Worm (Caenorhabditis elegans): ENCODE results near the gene sek-6.
A peak's percentile ranks its signal among the peaks of the same experiment; 100 is the strongest.

sek-6 gene

ce11 chrX:10060475-10061011, 29.6 kb downstream of the sek-6 start, which contains the start of gene ZC373.3:
TSS of gene ZC373.3 (plus strand) at chrX:10060525.
- TF ChIP-seq hmbx-1 (tag; optimal IDR thresholded peaks at IDR 0.05) (no peak), ets-7 (tag; optimal IDR thresholded peaks at IDR 0.05) (no peak), hmg-4 (GFP tag; optimal IDR thresholded peaks at IDR 0.05) (no peak), B0310.2 (tag; optimal IDR thresholded peaks at IDR 0.05) (no peak), tra-4 (tag; optimal IDR thresholded peaks at IDR 0.05) (no peak), aly-1 (tag; optimal IDR thresholded peaks at IDR 0.05) (no peak), scrt-1 (GFP tag; IDR thresholded peaks at IDR 0.05) (no peak), ama-1 (optimal IDR thresholded peaks at IDR 0.05) (no peak), hnd-1 (tag; optimal IDR thresholded peaks at IDR 0.05) (no peak), F13C5.2 (tag; optimal IDR thresholded peaks at IDR 0.05) (no peak), tbx-37 (GFP tag; conservative IDR thresholded peaks at IDR 0.05) (no peak), pes-1 (GFP tag; IDR thresholded peaks at IDR 0.05) (no peak)

ce11 chrX:10068468-10068867, 37.5 kb downstream of the sek-6 start:
- TF ChIP-seq F13C5.2 (tag; optimal IDR thresholded peaks at IDR 0.05) (no peak), pes-1 (GFP tag; IDR thresholded peaks at IDR 0.05) (no peak), sea-1 (GFP tag; conservative IDR thresholded peaks at IDR 0.05) (no peak), ets-7 (tag; optimal IDR thresholded peaks at IDR 0.05) (no peak), ceh-36 (tag; optimal IDR thresholded peaks at IDR 0.05) (no peak), hmg-4 (GFP tag; optimal IDR thresholded peaks at IDR 0.05) (no peak), tbx-37 (GFP tag; conservative IDR thresholded peaks at IDR 0.05) (no peak), aly-1 (tag; optimal IDR thresholded peaks at IDR 0.05) (no peak), hmbx-1 (tag; optimal IDR thresholded peaks at IDR 0.05) (no peak)

DNA sequence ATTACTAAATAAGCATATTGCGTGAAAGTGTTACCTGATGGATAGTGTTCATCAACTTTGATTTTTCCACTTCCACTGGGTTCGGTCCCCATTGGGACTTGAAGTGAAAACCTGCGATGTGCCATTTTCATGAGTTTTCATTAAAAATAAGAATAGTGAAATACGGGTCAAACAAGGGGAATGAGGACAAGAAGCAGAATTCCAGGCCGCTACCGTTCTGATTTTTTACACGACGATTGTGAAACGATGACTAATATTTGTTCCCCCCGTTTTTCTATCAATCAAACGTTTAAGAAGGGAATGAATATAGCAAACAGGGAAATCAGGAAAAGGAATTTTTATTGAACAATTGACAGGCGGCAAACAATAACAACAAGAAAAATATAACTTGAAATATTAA, 38.7 kb downstream of the sek-6 start, which contains the start of gene mlck-1:
Gene mlck-1 (minus strand): TSS at position 101 of the 400 bp plus-strand sequence.
- no peak for TF ChIP-seq ets-7 (tag; optimal IDR thresholded peaks at IDR 0.05)
- no peak for TF ChIP-seq tbx-37 (GFP tag; conservative IDR thresholded peaks at IDR 0.05)
- TF ChIP-seq ceh-36 (tag; optimal IDR thresholded peaks at IDR 0.05) = no peak
- no peak for TF ChIP-seq ceh-13 (GFP tag; optimal IDR thresholded peaks at IDR 0.05)
- TF ChIP-seq ama-1 (optimal IDR thresholded peaks at IDR 0.05) = no peak
- TF ChIP-seq B0310.2 (tag; optimal IDR thresholded peaks at IDR 0.05) = no peak
- no peak for TF ChIP-seq pes-1 (GFP tag; IDR thresholded peaks at IDR 0.05)
- TF ChIP-seq hmbx-1 (tag; optimal IDR thresholded peaks at IDR 0.05) = no peak
- no peak for TF ChIP-seq aly-1 (tag; optimal IDR thresholded peaks at IDR 0.05)
- TF ChIP-seq tra-4 (tag; optimal IDR thresholded peaks at IDR 0.05) = no peak
- no peak for TF ChIP-seq tbx-11 (GFP tag; IDR thresholded peaks at IDR 0.05)
- TF ChIP-seq flt-1 (GFP tag; IDR thresholded peaks at IDR 0.05) = no peak
- no peak for TF ChIP-seq F13C5.2 (tag; optimal IDR thresholded peaks at IDR 0.05)
- no peak for TF ChIP-seq hmg-4 (GFP tag; optimal IDR thresholded peaks at IDR 0.05)
- no peak for TF ChIP-seq sea-1 (GFP tag; conservative IDR thresholded peaks at IDR 0.05)
- TF ChIP-seq scrt-1 (GFP tag; IDR thresholded peaks at IDR 0.05) = no peak
- no peak for TF ChIP-seq hnd-1 (tag; optimal IDR thresholded peaks at IDR 0.05)

- TF ChIP-seq hmg-4 (GFP tag; optimal IDR thresholded peaks at IDR 0.05) (peak; percentile 43), B0310.2 (tag; optimal IDR thresholded peaks at IDR 0.05) (no peak)
Measured at ce11 chrX:10074233-10074632, 43.3 kb downstream of the sek-6 start, which contains the start of gene ZC373.5. TSS of gene ZC373.5 (minus strand) at chrX:10074391.

DNA sequence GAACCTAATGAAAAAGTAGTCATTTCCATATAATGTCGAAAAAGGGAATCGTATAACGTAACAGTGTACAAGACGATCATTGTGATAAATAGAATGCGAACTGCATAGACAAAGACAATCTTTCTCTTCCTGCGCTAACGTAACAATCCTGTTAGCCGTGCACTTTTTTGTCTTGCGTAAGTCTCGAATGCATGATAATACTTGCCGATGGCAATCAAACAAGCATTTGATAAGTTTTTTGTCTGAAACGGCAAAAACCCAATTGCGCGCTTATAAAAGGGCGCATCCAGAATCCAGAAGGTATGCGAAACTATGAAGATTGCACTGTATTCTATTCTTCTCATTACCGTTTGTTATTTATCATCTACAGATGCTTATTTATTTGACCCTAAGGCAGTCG, 44.0 kb downstream of the sek-6 start, which contains the start of gene dao-4:
Gene dao-4 (plus strand): TSS at position 301 of the 400 bp plus-strand sequence.
- no peak for TF ChIP-seq hmbx-1 (tag; optimal IDR thresholded peaks at IDR 0.05)
- TF ChIP-seq flt-1 (GFP tag; IDR thresholded peaks at IDR 0.05) = no peak
- no peak for TF ChIP-seq pes-1 (GFP tag; IDR thresholded peaks at IDR 0.05)
- TF ChIP-seq tbx-11 (GFP tag; IDR thresholded peaks at IDR 0.05) = no peak
- no peak for TF ChIP-seq ama-1 (optimal IDR thresholded peaks at IDR 0.05)
- no peak for TF ChIP-seq hmg-4 (GFP tag; optimal IDR thresholded peaks at IDR 0.05)
- no peak for TF ChIP-seq ets-7 (tag; optimal IDR thresholded peaks at IDR 0.05)
- TF ChIP-seq ceh-36 (tag; optimal IDR thresholded peaks at IDR 0.05) = no peak
- no peak for TF ChIP-seq F13C5.2 (tag; optimal IDR thresholded peaks at IDR 0.05)
- no peak for TF ChIP-seq tra-4 (tag; optimal IDR thresholded peaks at IDR 0.05)
- no peak for TF ChIP-seq sea-1 (GFP tag; conservative IDR thresholded peaks at IDR 0.05)
- TF ChIP-seq hnd-1 (tag; optimal IDR thresholded peaks at IDR 0.05) = no peak
- TF ChIP-seq tbx-37 (GFP tag; conservative IDR thresholded peaks at IDR 0.05) = no peak
- no peak for TF ChIP-seq B0310.2 (tag; optimal IDR thresholded peaks at IDR 0.05)
- TF ChIP-seq scrt-1 (GFP tag; IDR thresholded peaks at IDR 0.05) = no peak
- TF ChIP-seq aly-1 (tag; optimal IDR thresholded peaks at IDR 0.05) = no peak
- TF ChIP-seq ceh-13 (GFP tag; optimal IDR thresholded peaks at IDR 0.05) = no peak

DNA sequence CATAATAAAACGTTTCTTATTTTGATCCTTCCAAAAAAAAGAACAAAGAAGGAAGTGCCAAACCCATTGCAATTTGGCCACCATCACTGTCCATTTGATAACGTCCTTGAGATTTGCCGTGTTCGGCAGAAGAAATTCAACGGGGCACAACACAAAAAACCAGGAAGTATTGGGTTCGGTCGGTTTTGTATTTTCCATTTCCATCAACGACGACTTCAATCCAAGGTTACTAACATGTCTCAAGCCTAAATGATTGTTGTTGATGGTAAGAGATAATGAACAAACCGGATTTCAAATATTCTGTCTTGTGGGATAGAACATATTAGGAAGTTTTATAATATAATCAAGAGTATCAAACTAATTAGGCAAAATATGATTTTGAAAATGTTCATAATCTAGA, 45.4 kb downstream of the sek-6 start:
- no peak for TF ChIP-seq F13C5.2 (tag; optimal IDR thresholded peaks at IDR 0.05)
- TF ChIP-seq hmg-4 (GFP tag; optimal IDR thresholded peaks at IDR 0.05) = no peak
- TF ChIP-seq hmbx-1 (tag; optimal IDR thresholded peaks at IDR 0.05) = no peak
- TF ChIP-seq ceh-36 (tag; optimal IDR thresholded peaks at IDR 0.05) = no peak
- TF ChIP-seq hnd-1 (tag; optimal IDR thresholded peaks at IDR 0.05) = no peak
- no peak for TF ChIP-seq scrt-1 (GFP tag; IDR thresholded peaks at IDR 0.05)
- TF ChIP-seq flt-1 (GFP tag; IDR thresholded peaks at IDR 0.05) = no peak
- no peak for TF ChIP-seq aly-1 (tag; optimal IDR thresholded peaks at IDR 0.05)
- no peak for TF ChIP-seq tra-4 (tag; optimal IDR thresholded peaks at IDR 0.05)
- TF ChIP-seq ceh-13 (GFP tag; optimal IDR thresholded peaks at IDR 0.05) = no peak
- TF ChIP-seq ets-7 (tag; optimal IDR thresholded peaks at IDR 0.05) = no peak
- TF ChIP-seq sea-1 (GFP tag; conservative IDR thresholded peaks at IDR 0.05) = no peak
- TF ChIP-seq tbx-37 (GFP tag; conservative IDR thresholded peaks at IDR 0.05) = no peak
- no peak for TF ChIP-seq tbx-11 (GFP tag; IDR thresholded peaks at IDR 0.05)
- TF ChIP-seq pes-1 (GFP tag; IDR thresholded peaks at IDR 0.05) = no peak

ce11 chrX:10077297-10077696, 46.3 kb downstream of the sek-6 start, which contains the start of gene col-176:
TSS of gene col-176 (plus strand) at chrX:10077597.
- TF ChIP-seq sea-1 (GFP tag; conservative IDR thresholded peaks at IDR 0.05) = no peak
- no peak for TF ChIP-seq hmg-4 (GFP tag; optimal IDR thresholded peaks at IDR 0.05)
- TF ChIP-seq tbx-37 (GFP tag; conservative IDR thresholded peaks at IDR 0.05) = no peak

Data from whole organism, early embryonic.